Fruit fly (Drosophila melanogaster): ENCODE results near the gene Tl.
A peak's percentile ranks its signal among the peaks of the same experiment; 100 is the strongest.

Gene Tl

DNA sequence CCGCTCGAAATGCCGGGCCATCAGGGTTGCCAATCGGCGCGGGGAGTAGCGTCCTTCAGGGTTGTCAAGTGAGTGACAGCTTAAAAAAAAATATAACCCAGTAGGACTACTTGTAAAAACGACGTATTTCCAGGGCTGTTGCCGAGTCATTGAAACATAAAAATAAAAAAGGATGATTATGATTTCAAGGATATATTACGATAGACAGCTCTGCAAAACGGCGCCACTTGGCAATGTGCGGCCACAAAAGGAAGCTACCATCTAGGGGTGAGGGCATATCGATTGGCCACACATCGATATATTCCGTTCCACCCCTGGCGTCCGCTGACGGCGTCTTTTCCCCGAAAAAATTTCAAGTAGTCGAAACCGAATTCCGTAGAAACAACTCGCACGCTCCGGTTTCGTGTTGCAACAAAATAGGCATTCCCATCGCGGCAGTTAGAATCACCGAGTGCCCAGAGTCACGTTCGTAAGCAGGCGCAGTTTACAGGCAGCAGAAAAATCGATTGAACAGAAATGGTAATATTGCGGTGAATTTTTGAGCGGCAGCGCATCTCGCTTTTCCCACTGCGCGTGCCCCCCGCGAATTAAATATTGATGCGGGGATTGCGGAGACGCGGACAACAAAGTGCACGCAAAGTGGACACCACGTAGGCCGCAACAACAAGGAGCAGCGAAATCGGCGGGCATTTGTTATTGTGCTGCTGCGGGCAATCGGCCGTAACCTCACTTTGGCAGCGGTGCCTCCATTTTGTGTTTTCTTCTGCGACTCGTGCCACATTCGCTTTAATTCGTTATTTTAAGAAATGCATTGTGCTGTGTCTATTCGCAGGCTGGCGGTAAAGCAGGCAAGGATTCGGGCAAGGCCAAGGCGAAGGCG, 68.0 kb downstream of the Tl start, which contains the start of the genes ball and His2Av (continued):
- TF ChIP-seq CG9609 (GFP tag; optimal IDR thresholded peaks at IDR 0.05) (peak; percentile 89), CG16779 (GFP tag; IDR thresholded peaks at IDR 0.05) (no peak), tup (GFP tag; optimal IDR thresholded peaks at IDR 0.05) (peak; percentile 74), Mrtf (GFP tag; IDR thresholded peaks at IDR 0.05) (peak; percentile 73; the same call in 1 of the 3 replicates), slbo (GFP tag; IDR thresholded peaks at IDR 0.05) (peak; percentile 91), bsh (GFP tag; optimal IDR thresholded peaks at IDR 0.05) (peak in 1 of 2 experiments; percentile 83), nerfin-2 (GFP tag; IDR thresholded peaks at IDR 0.05; ENCODE audit: partially characterized antibody) (peak; percentile 80), Ada2b (GFP tag; IDR thresholded peaks at IDR 0.05) (peak; percentile 78), Eip74EF (GFP tag; optimal IDR thresholded peaks at IDR 0.05) (peak in 1 of 2 experiments; percentile 19), CkIIα-i1 (GFP tag; IDR thresholded peaks at IDR 0.05) (no peak), CG7963 (GFP tag; IDR thresholded peaks at IDR 0.05; ENCODE audit: partially characterized antibody) (peak; percentile 89), CG1233 (GFP tag; optimal IDR thresholded peaks at IDR 0.05) (peak; percentile 65), HLH3B (GFP tag; IDR thresholded peaks at IDR 0.05) (peak; percentile 69), CG7372 (GFP tag; IDR thresholded peaks at IDR 0.05) (peak; percentile 57; the same call in 1 of the 2 replicates), Dek (tag; optimal IDR thresholded peaks at IDR 0.05) (peak; percentile 70), Gug (GFP tag; IDR thresholded peaks at IDR 0.05) (peak; percentile 74), NC2α (GFP tag; optimal IDR thresholded peaks at IDR 0.05) (peak; percentile 76), peb (GFP tag; IDR thresholded peaks at IDR 0.05) (peak; percentile 34; the same call in 1 of the 2 replicates), C15 (GFP tag; IDR thresholded peaks at IDR 0.05) (peak; percentile 65), CG33213 (GFP tag; optimal IDR thresholded peaks at IDR 0.05) (peak; percentile 94), Mad (GFP tag; optimal IDR thresholded peaks at IDR 0.05) (peak; percentile 90), CG7556 (GFP tag; optimal IDR thresholded peaks at IDR 0.05) (peak; percentile 65), Vsx1 (GFP tag; optimal IDR thresholded peaks at IDR 0.05) (peak; percentile 55), sc (optimal IDR thresholded peaks at IDR 0.05) (no peak), sc (GFP tag; optimal IDR thresholded peaks at IDR 0.05) (peak; percentile 22), ewg (GFP tag; optimal IDR thresholded peaks at IDR 0.05) (peak; percentile 86), Sry-β (GFP tag; optimal IDR thresholded peaks at IDR 0.05) (no peak), CG17802 (tag; optimal IDR thresholded peaks at IDR 0.05) (peak; percentile 57), lmd (GFP tag; IDR thresholded peaks at IDR 0.05) (peak; percentile 83), CG17568 (GFP tag; optimal IDR thresholded peaks at IDR 0.05) (peak; percentile 76), HLH54F (GFP tag; optimal IDR thresholded peaks at IDR 0.05) (peak; percentile 89), YL-1 (GFP tag; optimal IDR thresholded peaks at IDR 0.05) (peak; percentile 83), Side (GFP tag; optimal IDR thresholded peaks at IDR 0.05) (peak; percentile 91), CG14667 (GFP tag; IDR thresholded peaks at IDR 0.05) (peak; percentile 57), Hsf (GFP tag; optimal IDR thresholded peaks at IDR 0.05) (peak; percentile 91), inv (GFP tag; IDR thresholded peaks at IDR 0.05; ENCODE audit: partially characterized antibody) (peak; percentile 86), CG16815 (GFP tag; optimal IDR thresholded peaks at IDR 0.05) (peak; percentile 71), gcm2 (GFP tag; optimal IDR thresholded peaks at IDR 0.05) (peak; percentile 53), dmrt99B (tag; optimal IDR thresholded peaks at IDR 0.05) (peak; percentile 55), CG34376 (GFP tag; optimal IDR thresholded peaks at IDR 0.05) (peak; percentile 65), Camta (GFP tag; optimal IDR thresholded peaks at IDR 0.05) (peak; percentile 74), CG10366 (GFP tag; IDR thresholded peaks at IDR 0.05) (peak; percentile 74), Myb (GFP tag; optimal IDR thresholded peaks at IDR 0.05) (peak; percentile 82), en (GFP tag; optimal IDR thresholded peaks at IDR 0.05) (peak; percentile 62), trem (tag; optimal IDR thresholded peaks at IDR 0.05) (peak; percentile 89), CG18619 (GFP tag; optimal IDR thresholded peaks at IDR 0.05) (peak; percentile 70), twi (tag; optimal IDR thresholded peaks at IDR 0.05) (peak; percentile 37), br (optimal IDR thresholded peaks at IDR 0.05) (no peak), gsb-n (tag; optimal IDR thresholded peaks at IDR 0.05) (peak; percentile 68)
